Fruit fly (Drosophila melanogaster) whole organism, embryonic: ENCODE results near the gene CG12069.

ENCODE experiments used
- CG11085 ChIP-seq: fragments of 200-800 bp; sonication (Bioruptor generic); IDR thresholded peaks from 2 replicates; pipeline ENCODE4 v1.3.6; 2022; ENCODE audit warnings: missing biosample characterization, missing genetic modification characterization
- CG11398 ChIP-seq: fragments of 200-800 bp; sonication (Bioruptor generic); optimal IDR thresholded peaks from 2 replicates; lab custom pipeline; 2016; ENCODE audit warnings: missing biosample characterization, missing genetic modification characterization
- CG11504 ChIP-seq: fragments of 200-800 bp; sonication (Bioruptor generic); optimal IDR thresholded peaks from 3 replicates; lab custom pipeline; 2019; ENCODE audit warnings: missing biosample characterization, mild to moderate bottlenecking, missing genetic modification characterization, moderate library complexity
- CG14441 ChIP-seq: fragments of 200-800 bp; sonication (Bioruptor generic); IDR thresholded peaks from 2 replicates; pipeline ENCODE4 v1.3.6; 2022; ENCODE audit warnings: missing biosample characterization, missing genetic modification characterization
- CG15479 ChIP-seq: fragments of 200-800 bp; sonication (Bioruptor generic); optimal IDR thresholded peaks from 3 replicates; lab custom pipeline; 2019; ENCODE audit warnings: missing biosample characterization, mild to moderate bottlenecking, missing genetic modification characterization, moderate library complexity
- CG18011 ChIP-seq: fragments of 200-800 bp; sonication (Bioruptor generic); optimal IDR thresholded peaks from 2 replicates; lab custom pipeline; 2017; ENCODE audit warnings: missing biosample characterization, missing genetic modification characterization, mild to moderate bottlenecking, moderate library complexity, missing genotype
- CG18599 ChIP-seq: fragments of 200-800 bp; sonication (Bioruptor generic); optimal IDR thresholded peaks from 3 replicates; lab custom pipeline; 2017; ENCODE audit warnings: missing biosample characterization, missing genetic modification characterization, mild to moderate bottlenecking, moderate library complexity, missing genetic modification reagents
- CG31388 ChIP-seq: fragments of 200-800 bp; sonication (Bioruptor generic); optimal IDR thresholded peaks from 2 replicates; lab custom pipeline; 2016; ENCODE audit warnings: missing biosample characterization, missing genetic modification characterization
- CG4360 ChIP-seq: fragments of 200-800 bp; sonication (Bioruptor generic); IDR thresholded peaks from 2 replicates; pipeline ENCODE4 v1.3.6; 2022; ENCODE audit warnings: missing biosample characterization, missing genetic modification characterization
- CG7839 ChIP-seq: fragments of 200-800 bp; sonication (Bioruptor generic); optimal IDR thresholded peaks from 3 replicates; lab custom pipeline; 2018; ENCODE audit warnings: missing biosample characterization, mild to moderate bottlenecking, missing genetic modification characterization, moderate library complexity
- CG9876 ChIP-seq: fragments of 200-800 bp; sonication (Bioruptor generic); optimal IDR thresholded peaks from 2 replicates; lab custom pipeline; 2016; ENCODE audit warnings: missing biosample characterization, missing genetic modification characterization
- Deaf1 ChIP-seq: fragments of 200-800 bp; optimal IDR thresholded peaks from 3 replicates; lab custom pipeline; 2019; ENCODE audit warnings: missing biosample characterization, mild to moderate bottlenecking, missing genetic modification characterization, moderate library complexity
- Dfd ChIP-seq, 2 experiments: fragments of >200 bp; optimal IDR thresholded peaks; 2 replicates each; lab custom pipeline; 2017; ENCODE audit warnings: missing biosample characterization in 2 of 2, missing genetic modification characterization in 2 of 2
- Gsc ChIP-seq: fragments of 200-800 bp; sonication (Bioruptor generic); IDR thresholded peaks from 2 replicates; pipeline ENCODE4 v1.3.6; 2022; ENCODE audit warnings: missing biosample characterization, missing genetic modification characterization
- HLH54F ChIP-seq: fragments of 200-800 bp; sonication (Bioruptor generic); optimal IDR thresholded peaks from 3 replicates; lab custom pipeline; 2016; ENCODE audit warnings: missing biosample characterization, missing genetic modification characterization
- Hey ChIP-seq: fragments of 200-800 bp; sonication (Bioruptor generic); optimal IDR thresholded peaks from 3 replicates; lab custom pipeline; 2018; ENCODE audit warnings: missing biosample characterization, mild to moderate bottlenecking, missing genetic modification characterization
- HmgZ ChIP-seq: fragments of 200-800 bp; sonication (Bioruptor generic); optimal IDR thresholded peaks from 2 replicates; lab custom pipeline; 2018; ENCODE audit warnings: missing biosample characterization, mild to moderate bottlenecking, missing genetic modification characterization
- Hr78 ChIP-seq, 2 experiments: fragments of 200-800 bp in 1 of 2; fragments of >200 bp in 1 of 2; sonication (Bioruptor generic) in 1 of 2; optimal IDR thresholded peaks; 2 replicates each; lab custom pipeline; 2017 to 2019; ENCODE audit warnings: missing biosample characterization in 2 of 2, missing genetic modification characterization in 2 of 2, mild to moderate bottlenecking in 1 of 2, moderate library complexity in 1 of 2
- Mrtf ChIP-seq: fragments of 200-800 bp; sonication (Bioruptor generic); IDR thresholded peaks from 3 replicates; pipeline ENCODE4 v1.3.6; 2022; ENCODE audit warnings: missing biosample characterization, missing genetic modification characterization
- Oaz ChIP-seq: fragments of 200-800 bp; sonication (Bioruptor generic); IDR thresholded peaks from 2 replicates; pipeline ENCODE4 v1.3.6; 2022; ENCODE audit warnings: missing biosample characterization, missing genetic modification characterization
- Sox102F ChIP-seq: fragments of 200-800 bp; sonication (Bioruptor generic); optimal IDR thresholded peaks from 2 replicates; lab custom pipeline; 2018; ENCODE audit warnings: missing biosample characterization, mild to moderate bottlenecking, missing genetic modification characterization, moderate library complexity
- Spps ChIP-seq: fragments of 200-800 bp; sonication (Bioruptor generic); optimal IDR thresholded peaks from 2 replicates; lab custom pipeline; 2018; ENCODE audit warnings: missing biosample characterization, mild to moderate bottlenecking, missing genetic modification characterization
- Taf1 ChIP-seq: fragments of 200-800 bp; sonication (Bioruptor generic); IDR thresholded peaks from 2 replicates; pipeline ENCODE4 v1.3.6; 2022; ENCODE audit warnings: missing biosample characterization, missing genetic modification characterization
- ash1 ChIP-seq: fragments of 200-800 bp; sonication (Bioruptor generic); optimal IDR thresholded peaks from 2 replicates; lab custom pipeline; 2018; ENCODE audit warnings: missing biosample characterization, mild to moderate bottlenecking, missing genetic modification characterization
- bab2 ChIP-seq: fragments of 200-800 bp; sonication (Bioruptor generic); optimal IDR thresholded peaks from 2 replicates; lab custom pipeline; 2016; ENCODE audit warnings: missing biosample characterization, missing genetic modification characterization
- chinmo ChIP-seq: fragments of 200-800 bp; sonication (Bioruptor generic); IDR thresholded peaks from 4 replicates; pipeline ENCODE4 v1.3.6; 2022; ENCODE audit warnings: missing biosample characterization, missing genetic modification characterization; ENCODE audit not compliant: partially characterized antibody
- corto ChIP-seq: fragments of 200-800 bp; sonication (Bioruptor generic); optimal IDR thresholded peaks from 2 replicates; lab custom pipeline; 2016; ENCODE audit warnings: missing biosample characterization, mild to moderate bottlenecking, missing genetic modification characterization, moderate library complexity
- crp ChIP-seq, 2 experiments: fragments of 200-800 bp; sonication (Bioruptor generic); optimal IDR thresholded peaks; 2 replicates in 1 of 2; 3 replicates in 1 of 2; lab custom pipeline; 2017; ENCODE audit warnings: missing biosample characterization in 2 of 2, missing genetic modification characterization in 2 of 2, mild to moderate bottlenecking in 1 of 2, moderate library complexity in 1 of 2
- dysf ChIP-seq: fragments of 200-800 bp; sonication (Bioruptor generic); IDR thresholded peaks from 3 replicates; pipeline ENCODE4 v1.3.6; 2022; ENCODE audit warnings: missing biosample characterization, missing genetic modification characterization
- exex ChIP-seq: fragments of 200-800 bp; sonication (Bioruptor generic); optimal IDR thresholded peaks from 4 replicates; lab custom pipeline; 2018; ENCODE audit warnings: missing biosample characterization, mild to moderate bottlenecking, missing genetic modification characterization, moderate library complexity
- inv ChIP-seq: fragments of 200-800 bp; sonication (Bioruptor generic); IDR thresholded peaks from 2 replicates; pipeline ENCODE4 v1.3.6; 2022; ENCODE audit warnings: missing biosample characterization, missing genetic modification characterization; ENCODE audit not compliant: partially characterized antibody
- knrl ChIP-seq: fragments of 200-800 bp; sonication (Bioruptor generic); IDR thresholded peaks from 3 replicates; pipeline ENCODE4 v1.3.6; 2022; ENCODE audit warnings: missing biosample characterization, missing genetic modification characterization; ENCODE audit not compliant: partially characterized antibody
- nerfin-1 ChIP-seq: fragments of 200-800 bp; sonication (Bioruptor generic); optimal IDR thresholded peaks from 3 replicates; lab custom pipeline; 2019; ENCODE audit warnings: missing biosample characterization, mild to moderate bottlenecking, missing genetic modification characterization, moderate library complexity
- sqz ChIP-seq: fragments of 200-800 bp; sonication (Bioruptor generic); optimal IDR thresholded peaks from 3 replicates; lab custom pipeline; 2018; ENCODE audit warnings: missing biosample characterization, mild to moderate bottlenecking, missing genetic modification characterization
- tio ChIP-seq: fragments of 200-800 bp; sonication (Bioruptor generic); optimal IDR thresholded peaks from 2 replicates; lab custom pipeline; 2017; ENCODE audit warnings: missing biosample characterization, missing genetic modification characterization, inconsistent platforms

CG12069 gene

DNA sequence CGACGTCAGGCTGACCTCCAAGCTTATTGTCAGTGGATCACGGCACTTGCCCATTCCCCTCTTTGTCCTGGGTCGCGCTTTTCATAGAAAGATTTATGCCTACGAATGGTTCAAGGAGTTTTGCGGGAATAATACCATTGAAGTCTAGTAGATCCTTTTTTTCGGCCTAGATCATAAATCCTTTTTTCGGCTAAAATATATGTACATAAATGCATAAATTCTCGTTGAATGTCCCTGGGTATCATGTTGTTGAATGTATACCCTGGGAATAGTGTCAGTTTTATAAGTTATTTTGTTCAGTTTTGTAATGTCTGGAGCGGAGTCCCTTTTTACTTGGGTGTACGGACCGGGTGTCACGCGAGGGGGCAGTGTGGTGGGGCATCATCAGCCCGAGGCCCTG is 45.6 kb downstream of the CG12069 start, which contains the start of gene CG34433:
Gene CG34433 (plus strand): TSS at position 301 of the 400 bp plus-strand sequence.
- no peak for TF ChIP-seq Spps (tag; lab: Kevin White, UChicago)
- TF ChIP-seq CG14441 (GFP tag; lab: Robert Waterston, UW), result no peak
- TF ChIP-seq inv (GFP tag; lab: Robert Waterston, UW), result no peak
- TF ChIP-seq CG4360 (GFP tag; lab: Robert Waterston, UW), result no peak
- TF ChIP-seq Hr78 (GFP tag; optimal IDR thresholded peaks at IDR 0.05; lab: Kevin White, UChicago), result no peak
- TF ChIP-seq corto (GFP tag; lab: Kevin White, UChicago), result no peak
- TF ChIP-seq nerfin-1 (tag; lab: Kevin White, UChicago), result no peak
- TF ChIP-seq CG9876 (GFP tag; lab: Kevin White, UChicago), result no peak
- TF ChIP-seq knrl (GFP tag; lab: Robert Waterston, UW), result no peak
- no peak for TF ChIP-seq Mrtf (GFP tag; lab: Robert Waterston, UW)
- no peak for TF ChIP-seq Oaz (GFP tag; lab: Robert Waterston, UW)

- no peak for TF ChIP-seq tio
Measured at dm6 chr3R:30648851-30649250, 46.4 kb downstream of the CG12069 start, which contains the start of gene CG34432. Gene CG34432, plus strand, starts transcription at chr3R:30649151.

DNA sequence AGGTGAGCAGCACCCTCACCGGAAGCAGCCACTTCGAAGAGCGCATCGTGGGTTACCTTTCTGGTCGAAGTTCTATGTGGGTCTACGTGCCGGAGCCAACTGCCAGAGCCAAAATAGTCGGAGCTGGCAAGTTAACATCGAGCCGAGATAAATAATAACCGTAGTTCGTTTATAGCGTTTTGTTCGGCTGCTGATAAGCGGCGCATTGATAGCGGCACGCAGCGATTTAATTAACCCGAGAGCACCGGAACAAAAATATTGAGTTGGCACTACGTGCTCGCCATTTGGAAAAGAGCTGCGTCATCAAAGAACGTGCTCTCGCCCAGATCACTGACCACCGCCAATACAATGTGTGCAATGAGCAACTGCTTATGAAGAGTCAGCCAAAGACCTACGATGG is 46.8 kb downstream of the CG12069 start, which contains the start of gene PH4alphaPV:
Gene PH4alphaPV (minus strand): TSS at position 101 of the 400 bp plus-strand sequence.
- peak; percentile 49 for TF ChIP-seq Deaf1 (tag; lab: Kevin White, UChicago)
- TF ChIP-seq crp (GFP tag; optimal IDR thresholded peaks at IDR 0.05; lab: Kevin White, UChicago), result no peak
- no peak for TF ChIP-seq dysf (GFP tag; lab: Robert Waterston, UW)
- TF ChIP-seq Sox102F (GFP tag; lab: Kevin White, UChicago), result no peak
- TF ChIP-seq CG11085 (GFP tag; lab: Robert Waterston, UW), result no peak
- TF ChIP-seq Dfd (GFP tag; optimal IDR thresholded peaks at IDR 0.05; lab: Kevin White, UChicago), result no peak
- no peak for TF ChIP-seq CG11504
- TF ChIP-seq chinmo, result 0 out of 4 replicates have a peak, but pooled peaks have one; percentile 53
- no peak for TF ChIP-seq HmgZ
- peak; percentile 27 for TF ChIP-seq exex (tag; lab: Kevin White, UChicago)
- no peak for TF ChIP-seq Hey
- TF ChIP-seq Taf1 (GFP tag; lab: Robert Waterston, UW), result no peak
- TF ChIP-seq sqz (GFP tag; lab: Kevin White, UChicago), result no peak
- TF ChIP-seq CG31388 (GFP tag; lab: Kevin White, UChicago), result no peak
- no peak for TF ChIP-seq CG18011
- TF ChIP-seq CG15479, result no peak
- TF ChIP-seq CG7839 (tag; lab: Kevin White, UChicago), result no peak
- TF ChIP-seq ash1 (GFP tag; lab: Kevin White, UChicago), result no peak

- TF ChIP-seq Gsc (GFP tag; lab: Robert Waterston, UW), result no peak
- no peak for TF ChIP-seq bab2 (GFP tag; lab: Kevin White, UChicago)
- TF ChIP-seq CG18599 (GFP tag; lab: Kevin White, UChicago), result no peak
- TF ChIP-seq CG15479, result peak; percentile 7
- no peak for TF ChIP-seq CG11398 (GFP tag; lab: Kevin White, UChicago)
- TF ChIP-seq HLH54F (GFP tag; lab: Kevin White, UChicago), result no peak
- TF ChIP-seq, all 482 proteins: peak for 1
Measured at dm6 chr3R:30645780-30646179, 49.5 kb downstream of the CG12069 start, which contains the start of gene CG31013. Gene CG31013, minus strand, starts transcription at chr3R:30645880.
